Worm (Caenorhabditis elegans): ENCODE measurements around the gene nhr-110.

DNA sequence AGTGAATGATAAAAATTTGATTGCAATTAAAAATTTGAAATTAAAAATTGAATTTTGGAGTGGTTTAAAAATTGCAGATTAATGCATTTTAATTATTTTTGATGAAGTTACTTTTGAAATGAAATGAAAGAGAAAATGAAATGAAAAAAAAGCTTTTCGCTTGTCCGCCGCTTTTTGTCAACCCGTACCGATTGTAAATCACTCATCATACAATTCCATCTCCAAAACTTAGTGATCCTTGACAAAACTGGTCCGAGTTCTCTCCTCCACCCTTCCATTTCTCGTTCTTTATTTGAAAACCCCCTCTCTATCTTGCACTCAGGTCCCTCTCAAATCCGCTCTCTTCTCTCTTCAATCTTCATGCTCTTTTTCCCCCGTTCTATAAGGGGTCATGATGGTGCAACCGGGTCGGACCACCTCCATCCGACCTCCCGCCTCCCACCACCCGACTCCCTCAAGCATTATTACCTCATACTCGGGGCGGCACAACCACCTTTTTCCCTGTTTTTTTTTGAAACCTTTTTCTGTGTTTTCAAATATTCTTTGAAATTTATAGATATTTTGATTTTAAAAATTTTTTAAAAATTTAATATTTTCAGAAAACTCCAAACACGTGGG, 47.0 kb downstream of the nhr-110 start:
- TF ChIP-seq dao-5 (tag; optimal IDR thresholded peaks at IDR 0.05) = no peak
- TF ChIP-seq W03F9.2 (tag; optimal IDR thresholded peaks at IDR 0.05) = no peak
